Fruit fly (Drosophila melanogaster): ENCODE data around the gene CG31296.

CG31296 gene

DNA sequence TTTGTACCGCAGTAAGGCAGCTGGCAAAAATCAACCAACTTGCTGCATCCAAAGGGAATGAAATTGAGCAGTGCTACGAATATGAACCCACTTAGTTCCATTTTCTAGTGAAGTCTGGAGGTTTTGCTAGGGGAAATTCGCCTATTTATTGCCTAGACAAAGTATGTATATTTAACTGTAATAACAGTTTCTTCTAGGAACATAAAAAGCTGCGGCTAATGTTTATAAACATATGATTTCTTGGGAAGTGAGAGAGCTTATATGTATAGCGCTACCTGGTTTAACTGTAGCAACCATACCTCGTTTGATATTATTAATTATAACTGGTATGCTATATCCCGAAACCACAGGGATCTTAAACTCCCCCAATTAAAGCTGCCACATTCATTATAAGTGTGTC lies at the start of gene CG31296:
TSS of gene CG31296 (minus strand) at position 101 of the 400 bp plus-strand sequence.
- TF ChIP-seq Met (GFP tag; optimal IDR thresholded peaks at IDR 0.05), result no peak
- no peak for TF ChIP-seq fkh (GFP tag; optimal IDR thresholded peaks at IDR 0.05)
- TF ChIP-seq CG8119 (GFP tag; IDR thresholded peaks at IDR 0.05), result no peak
- TF ChIP-seq CG6276 (GFP tag; optimal IDR thresholded peaks at IDR 0.05), result no peak
- no peak for TF ChIP-seq CG8632 (GFP tag; optimal IDR thresholded peaks at IDR 0.05)
- no peak for TF ChIP-seq salr (GFP tag; optimal IDR thresholded peaks at IDR 0.05)
- no peak for TF ChIP-seq Hr38 (GFP tag; optimal IDR thresholded peaks at IDR 0.05)
- TF ChIP-seq Lpt (GFP tag; optimal IDR thresholded peaks at IDR 0.05), result no peak
- no peak for TF ChIP-seq CG4318 (GFP tag; optimal IDR thresholded peaks at IDR 0.05)

DNA sequence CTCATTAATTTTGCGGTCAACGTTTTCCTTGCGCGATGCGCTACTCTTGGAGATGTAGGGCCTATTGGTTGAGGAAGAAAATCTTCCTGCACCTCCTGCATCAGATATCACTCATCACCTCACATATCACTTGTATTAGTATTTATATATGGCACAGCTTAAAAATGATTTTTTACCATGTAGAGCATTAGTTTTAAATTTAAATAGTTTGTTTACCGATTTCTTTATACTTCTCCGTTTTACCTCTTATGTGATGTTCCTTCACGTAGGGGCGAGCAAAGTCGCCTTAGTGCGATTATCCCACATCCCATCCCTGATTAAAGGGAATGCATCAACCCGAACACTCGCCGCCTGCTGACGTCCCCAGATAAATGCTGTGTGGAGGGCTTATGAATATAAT lies 49.4 kb upstream of the CG31296 start:
- TF ChIP-seq vri (GFP tag; optimal IDR thresholded peaks at IDR 0.05), result peak; percentile 7
- peak; percentile 62 for TF ChIP-seq Eip78C (GFP tag)
- TF ChIP-seq CG6792 (GFP tag; optimal IDR thresholded peaks at IDR 0.05), result peak; percentile 21
- peak; percentile 52 for TF ChIP-seq cyc (GFP tag; optimal IDR thresholded peaks at IDR 0.05)
- peak; percentile 60 for TF ChIP-seq esn (GFP tag; optimal IDR thresholded peaks at IDR 0.05)
- TF ChIP-seq topi (GFP tag; optimal IDR thresholded peaks at IDR 0.05), result peak; percentile 49
- TF ChIP-seq Smox (GFP tag; optimal IDR thresholded peaks at IDR 0.05), result peak; percentile 30
- TF ChIP-seq ss (GFP tag; optimal IDR thresholded peaks at IDR 0.05), result peak in 1 of 2 experiments; percentile 9
- TF ChIP-seq CG6276 (GFP tag; optimal IDR thresholded peaks at IDR 0.05), result no peak
- TF ChIP-seq Hr4 (GFP tag; optimal IDR thresholded peaks at IDR 0.05), result peak; percentile 3
- peak; percentile 42 for TF ChIP-seq Hr39 (GFP tag; optimal IDR thresholded peaks at IDR 0.05)
- peak; percentile 27 for TF ChIP-seq acj6 (GFP tag; optimal IDR thresholded peaks at IDR 0.05)
- peak; percentile 7 for TF ChIP-seq Ets96B (tag; optimal IDR thresholded peaks at IDR 0.05)
- peak; percentile 83 for TF ChIP-seq svp (GFP tag)
- TF ChIP-seq lz (GFP tag; optimal IDR thresholded peaks at IDR 0.05), result peak; percentile 40
- peak; percentile 43 for TF ChIP-seq Ets21C (GFP tag; optimal IDR thresholded peaks at IDR 0.05)
- peak; percentile 3 for TF ChIP-seq spab (GFP tag; optimal IDR thresholded peaks at IDR 0.05)
- TF ChIP-seq CG10669 (GFP tag; optimal IDR thresholded peaks at IDR 0.05), result peak; percentile 9
- TF ChIP-seq CG10631 (GFP tag; optimal IDR thresholded peaks at IDR 0.05), result peak; percentile 22
- no peak for TF ChIP-seq Lpt (GFP tag; optimal IDR thresholded peaks at IDR 0.05)
- no peak for TF ChIP-seq CG32006 (GFP tag; optimal IDR thresholded peaks at IDR 0.05)
- TF ChIP-seq Met (GFP tag; optimal IDR thresholded peaks at IDR 0.05), result peak; percentile 27
- peak; percentile 19 for TF ChIP-seq Sox102F (GFP tag; optimal IDR thresholded peaks at IDR 0.05)
- no peak for TF ChIP-seq Hr38 (GFP tag; optimal IDR thresholded peaks at IDR 0.05)
- no peak for TF ChIP-seq achi (GFP tag; optimal IDR thresholded peaks at IDR 0.05)
- TF ChIP-seq CG31627 (GFP tag; optimal IDR thresholded peaks at IDR 0.05), result peak; percentile 41
- TF ChIP-seq Sox14 (GFP tag; optimal IDR thresholded peaks at IDR 0.05), result peak; percentile 23
- no peak for TF ChIP-seq dsx (GFP tag; optimal IDR thresholded peaks at IDR 0.05; ENCODE audit: poor library complexity, severe bottlenecking)
- peak; percentile 6 for TF ChIP-seq CG6808 (GFP tag; optimal IDR thresholded peaks at IDR 0.05)
- TF ChIP-seq CG8319 (GFP tag; optimal IDR thresholded peaks at IDR 0.05), result no peak
- TF ChIP-seq Sox15 (GFP tag; optimal IDR thresholded peaks at IDR 0.05), result no peak
- peak; percentile 21 for TF ChIP-seq pdm3 (GFP tag; optimal IDR thresholded peaks at IDR 0.05)
- TF ChIP-seq CG3919 (GFP tag; optimal IDR thresholded peaks at IDR 0.05), result no peak

DNA sequence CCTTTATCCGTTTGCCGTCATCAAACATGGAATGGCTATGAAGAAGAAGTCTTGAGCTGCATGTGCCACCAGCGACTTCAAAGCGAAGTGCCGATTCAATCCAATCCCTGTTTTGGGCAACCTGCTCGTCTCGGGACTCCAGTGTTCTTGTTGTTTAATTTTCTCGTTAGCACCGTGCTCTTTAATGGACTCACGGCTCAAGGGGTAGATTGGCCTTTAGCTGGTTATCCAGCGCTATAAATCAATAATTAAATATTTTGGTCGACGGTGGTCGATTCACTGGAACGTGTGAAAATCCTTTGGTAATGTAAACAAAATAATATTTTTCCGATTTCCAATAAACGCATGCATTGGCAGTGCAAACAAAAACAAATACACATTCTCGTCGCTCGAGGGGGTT lies 48.4 kb upstream of the CG31296 start:
- TF ChIP-seq CG10669 (GFP tag; optimal IDR thresholded peaks at IDR 0.05) (no peak), salr (GFP tag; optimal IDR thresholded peaks at IDR 0.05) (no peak), CG11902 (GFP tag; optimal IDR thresholded peaks at IDR 0.05) (no peak), Met (GFP tag; optimal IDR thresholded peaks at IDR 0.05) (no peak), CG32006 (GFP tag; optimal IDR thresholded peaks at IDR 0.05) (no peak), Eip93F (GFP tag; optimal IDR thresholded peaks at IDR 0.05) (no peak), achi (GFP tag; optimal IDR thresholded peaks at IDR 0.05) (no peak), net (GFP tag; optimal IDR thresholded peaks at IDR 0.05) (no peak), Eip75B (GFP tag; optimal IDR thresholded peaks at IDR 0.05) (no peak), CG3032 (tag; optimal IDR thresholded peaks at IDR 0.05) (no peak), CG31627 (GFP tag; optimal IDR thresholded peaks at IDR 0.05) (no peak)
